Fruit fly (Drosophila melanogaster) whole organism: ENCODE data around the gene CG5290.

Experiments used
- CG8478 ChIP-seq: fragments of >200 bp; optimal IDR thresholded peaks from 2 replicates; lab custom pipeline; 2018; ENCODE audit warnings: inconsistent platforms
- Dll ChIP-seq: fragments of >200 bp; optimal IDR thresholded peaks from 2 replicates; lab custom pipeline; 2017
- pan ChIP-seq: fragments of >200 bp; optimal IDR thresholded peaks from 2 replicates; lab custom pipeline; 2017
- psq ChIP-seq: fragments of >200 bp; optimal IDR thresholded peaks from 2 replicates; lab custom pipeline; 2017
- usp ChIP-seq: fragments of >200 bp; optimal IDR thresholded peaks from 2 replicates; lab custom pipeline; 2017; ENCODE audit warnings: missing biosample characterization, missing genetic modification characterization, mixed read lengths

dm6 chr3L:17929697-17930581, 17.6 kb upstream of the CG5290 start:
- no peak for TF ChIP-seq pan (lab: Kevin White, UChicago)
- no peak for TF ChIP-seq usp (GFP tag; lab: Kevin White, UChicago)
- TF ChIP-seq Dll (lab: Kevin White, UChicago) = no peak
- no peak for TF ChIP-seq psq
- no peak for TF ChIP-seq CG8478 (lab: Kevin White, UChicago)
